Worm (Caenorhabditis elegans) whole organism, young adult: ENCODE data around the gene T06E6.15.

Source experiments
- D2030.7 ChIP-seq: fragments of 200-800 bp; sonication (Bioruptor generic); IDR thresholded peaks from 2 replicates; pipeline ENCODE4 v1.3.6; 2022; ENCODE audit warnings: missing genetic modification reagents, missing genetic modification characterization, missing compliant biosample characterization
- atf-7 ChIP-seq: sonication (generic microtip); optimal IDR thresholded peaks from 2 replicates; lab custom pipeline; 2017; ENCODE audit warnings: mild to moderate bottlenecking, missing genetic modification characterization, missing compliant biosample characterization
- mxl-1 ChIP-seq: sonication (generic microtip); optimal IDR thresholded peaks from 2 replicates; lab custom pipeline; 2016; ENCODE audit warnings: missing genetic modification characterization, missing compliant biosample characterization
- nfya-1 ChIP-seq: sonication (generic microtip); optimal IDR thresholded peaks from 2 replicates; lab custom pipeline; 2017; ENCODE audit warnings: antibody characterized with exemption, missing compliant biosample characterization, missing genetic modification characterization, borderline replicate concordance; ENCODE audit not compliant: insufficient read depth
- nhr-179 ChIP-seq: sonication (generic microtip); optimal IDR thresholded peaks from 2 replicates; lab custom pipeline; 2016; ENCODE audit warnings: mild to moderate bottlenecking, missing genetic modification characterization, missing compliant biosample characterization
- unc-130 ChIP-seq: sonication (generic microtip); optimal IDR thresholded peaks from 2 replicates; lab custom pipeline; 2016; ENCODE audit warnings: missing genetic modification reagents, missing genetic modification characterization, missing compliant biosample characterization
- unc-62 ChIP-seq: fragments of 150-350 bp; optimal IDR thresholded peaks from 2 replicates; lab custom pipeline; 2014; ENCODE audit warnings: missing biosample characterization, missing genetic modification reagents, missing genetic modification characterization

ce11 chrV:15444615-15445014, 45.0 kb upstream of the T06E6.15 start, which contains the start of gene T26H5.9:
- TF ChIP-seq mxl-1 (no peak), atf-7 (no peak), D2030.7 (GFP tag; lab: Robert Waterston, UW) (no peak), unc-130 (GFP tag; lab: Kevin White, UChicago) (no peak), nfya-1 (tag; lab: Kevin White, UChicago) (no peak), nhr-179 (tag; lab: Kevin White, UChicago) (no peak), unc-62 (GFP tag; lab: Kevin White, UChicago) (no peak)
